Worm (Caenorhabditis elegans): ENCODE results near the gene dpy-13.

The dpy-13 gene

ce11 chrIV:4277694-4278093 is 42.3 kb downstream of the dpy-13 start, which contains the start of gene nhr-78:
Gene nhr-78 (minus strand): TSS chrIV:4277875.
- TF ChIP-seq lin-11 (tag; optimal IDR thresholded peaks at IDR 0.05) = no peak
- no peak for TF ChIP-seq peb-1 (tag; optimal IDR thresholded peaks at IDR 0.05)
- TF ChIP-seq C34F6.9 (tag; optimal IDR thresholded peaks at IDR 0.05) = peak; percentile 14
- TF ChIP-seq R02D3.7 (tag; optimal IDR thresholded peaks at IDR 0.05) = no peak
- TF ChIP-seq nhr-6 (tag; optimal IDR thresholded peaks at IDR 0.05) = no peak
- no peak for TF ChIP-seq zag-1 (tag; optimal IDR thresholded peaks at IDR 0.05)
- TF ChIP-seq mbf-1 (tag; optimal IDR thresholded peaks at IDR 0.05) = no peak
- no peak for TF ChIP-seq nhr-21 (tag; optimal IDR thresholded peaks at IDR 0.05)
- no peak for TF ChIP-seq nhr-10 (tag; optimal IDR thresholded peaks at IDR 0.05)
- TF ChIP-seq nhr-12 (tag; optimal IDR thresholded peaks at IDR 0.05) = no peak
- TF ChIP-seq lsy-2 (tag; optimal IDR thresholded peaks at IDR 0.05) = no peak
- TF ChIP-seq aly-2 (tag; optimal IDR thresholded peaks at IDR 0.05) = no peak
- TF ChIP-seq ztf-1 (GFP tag; conservative IDR thresholded peaks at IDR 0.05) = no peak
- peak; percentile 5 for TF ChIP-seq sma-9 (GFP tag; optimal IDR thresholded peaks at IDR 0.05)
- TF ChIP-seq sma-9 (tag; optimal IDR thresholded peaks at IDR 0.05) = no peak
- no peak for TF ChIP-seq unc-62 (GFP tag; optimal IDR thresholded peaks at IDR 0.05)
- no peak for TF ChIP-seq alr-1 (tag; optimal IDR thresholded peaks at IDR 0.05)
- TF ChIP-seq Y55F3AM.14 (GFP tag; optimal IDR thresholded peaks at IDR 0.05) = no peak
- no peak for TF ChIP-seq unc-55 (GFP tag; optimal IDR thresholded peaks at IDR 0.05)
- no peak for TF ChIP-seq fos-1 (tag; optimal IDR thresholded peaks at IDR 0.05)
- no peak for TF ChIP-seq ceh-82 (tag; optimal IDR thresholded peaks at IDR 0.05)
- TF ChIP-seq skn-1 (tag; optimal IDR thresholded peaks at IDR 0.05) = no peak
- TF ChIP-seq nhr-237 (tag; optimal IDR thresholded peaks at IDR 0.05) = no peak
- no peak for TF ChIP-seq elt-1 (tag; optimal IDR thresholded peaks at IDR 0.05)
- no peak for TF ChIP-seq ztf-11 (tag; optimal IDR thresholded peaks at IDR 0.05)
- TF ChIP-seq blmp-1 (tag; optimal IDR thresholded peaks at IDR 0.05; ENCODE audit: insufficient read depth) = no peak
- TF ChIP-seq F13H6.1 (tag; optimal IDR thresholded peaks at IDR 0.05) = peak; percentile 37
- no peak for TF ChIP-seq crh-2 (tag; optimal IDR thresholded peaks at IDR 0.05)
- no peak for TF ChIP-seq lin-13 (GFP tag; optimal IDR thresholded peaks at IDR 0.05)
- no peak for TF ChIP-seq sem-4 (tag; optimal IDR thresholded peaks at IDR 0.05)
- no peak for TF ChIP-seq ztf-4 (tag; optimal IDR thresholded peaks at IDR 0.05)
- no peak for TF ChIP-seq mab-5 (tag; optimal IDR thresholded peaks at IDR 0.05)
- TF ChIP-seq egl-27 (tag; optimal IDR thresholded peaks at IDR 0.05) = no peak
- TF ChIP-seq snpc-4 (tag; optimal IDR thresholded peaks at IDR 0.05) = no peak
- no peak for TF ChIP-seq ceh-16 (tag; optimal IDR thresholded peaks at IDR 0.05)
- no peak for TF ChIP-seq lin-39 (tag; optimal IDR thresholded peaks at IDR 0.05)
- TF ChIP-seq mdl-1 (tag; optimal IDR thresholded peaks at IDR 0.05) = no peak
- no peak for TF ChIP-seq nhr-77 (tag; optimal IDR thresholded peaks at IDR 0.05)
- TF ChIP-seq nhr-129 (tag; optimal IDR thresholded peaks at IDR 0.05) = no peak
- peak; percentile 40 for TF ChIP-seq gmeb-1 (tag; optimal IDR thresholded peaks at IDR 0.05)
- TF ChIP-seq sma-3 (GFP tag; optimal IDR thresholded peaks at IDR 0.05) = peak; percentile 15

ce11 chrIV:4284020-4284419 is 48.6 kb downstream of the dpy-13 start, which contains the start of gene F15E6.6:
Gene F15E6.6 (minus strand): TSS chrIV:4284120.
- TF ChIP-seq egl-27 (tag; optimal IDR thresholded peaks at IDR 0.05) = no peak
- no peak for TF ChIP-seq ZK546.5 (tag; optimal IDR thresholded peaks at IDR 0.05)
- TF ChIP-seq nhr-21 (tag; optimal IDR thresholded peaks at IDR 0.05) = no peak
- no peak for TF ChIP-seq ama-1 (optimal IDR thresholded peaks at IDR 0.05)
- no peak for TF ChIP-seq C34F6.9 (tag; optimal IDR thresholded peaks at IDR 0.05)
- no peak for TF ChIP-seq nhr-23 (tag; optimal IDR thresholded peaks at IDR 0.05)
- no peak for TF ChIP-seq sma-3 (GFP tag; optimal IDR thresholded peaks at IDR 0.05)
- TF ChIP-seq nhr-10 (tag; optimal IDR thresholded peaks at IDR 0.05) = no peak
- no peak for TF ChIP-seq zag-1 (tag; optimal IDR thresholded peaks at IDR 0.05)
- no peak for TF ChIP-seq nhr-11 (tag; optimal IDR thresholded peaks at IDR 0.05)
- no peak for TF ChIP-seq gmeb-1 (tag; optimal IDR thresholded peaks at IDR 0.05)
- TF ChIP-seq ztf-1 (GFP tag; conservative IDR thresholded peaks at IDR 0.05) = no peak
- TF ChIP-seq nhr-12 (tag; optimal IDR thresholded peaks at IDR 0.05) = no peak
- no peak for TF ChIP-seq nhr-129 (tag; optimal IDR thresholded peaks at IDR 0.05)
- no peak for TF ChIP-seq ztf-11 (tag; optimal IDR thresholded peaks at IDR 0.05)
- no peak for TF ChIP-seq unc-62 (GFP tag; optimal IDR thresholded peaks at IDR 0.05)
